Fruit fly (Drosophila melanogaster) whole organism, embryonic: Measurements from ENCODE around the gene CG31867.
A peak's percentile ranks its signal among the peaks of the same experiment; 100 is the strongest.

ENCODE experiments used
- Atf6 ChIP-seq: fragments of 200-800 bp; sonication (Bioruptor generic); IDR thresholded peaks from 2 replicates; pipeline ENCODE4 v1.3.6; 2022; ENCODE audit warnings: missing biosample characterization, missing genetic modification characterization
- CG10431 ChIP-seq: fragments of 200-800 bp; sonication (Bioruptor generic); optimal IDR thresholded peaks from 3 replicates; lab custom pipeline; 2018; ENCODE audit warnings: missing biosample characterization, mild to moderate bottlenecking, missing genetic modification characterization
- CG10979 ChIP-seq: fragments of 200-800 bp; sonication (Bioruptor generic); optimal IDR thresholded peaks from 2 replicates; lab custom pipeline; 2018; ENCODE audit warnings: missing biosample characterization, mild to moderate bottlenecking, missing genetic modification characterization, moderate library complexity
- CG12071 ChIP-seq: fragments of 200-800 bp; sonication (Bioruptor generic); optimal IDR thresholded peaks from 3 replicates; lab custom pipeline; 2018; ENCODE audit warnings: missing biosample characterization, mild to moderate bottlenecking, missing genetic modification characterization
- CG12155 ChIP-seq: fragments of 200-800 bp; sonication (Bioruptor generic); optimal IDR thresholded peaks from 3 replicates; lab custom pipeline; 2016; ENCODE audit warnings: missing biosample characterization, missing genetic modification characterization
- CG12391 ChIP-seq: fragments of 200-800 bp; sonication (Bioruptor generic); optimal IDR thresholded peaks from 3 replicates; lab custom pipeline; 2018; ENCODE audit warnings: missing biosample characterization, mild to moderate bottlenecking, missing genetic modification characterization, moderate library complexity
- CG15269 ChIP-seq: fragments of 200-800 bp; sonication (Bioruptor generic); optimal IDR thresholded peaks from 2 replicates; lab custom pipeline; 2018; ENCODE audit warnings: missing biosample characterization, mild to moderate bottlenecking, missing genetic modification characterization, moderate library complexity
- CG2889 ChIP-seq: fragments of 200-800 bp; sonication (Bioruptor generic); IDR thresholded peaks from 3 replicates; pipeline ENCODE4 v1.3.6; 2022; ENCODE audit warnings: missing biosample characterization, missing genetic modification characterization
- CG7372 ChIP-seq: fragments of 200-800 bp; sonication (Bioruptor generic); IDR thresholded peaks from 2 replicates; pipeline ENCODE4 v1.3.6; 2022; ENCODE audit warnings: missing biosample characterization, missing genetic modification characterization
- CG8388 ChIP-seq: fragments of 200-800 bp; sonication (Bioruptor generic); optimal IDR thresholded peaks from 2 replicates; lab custom pipeline; 2019; ENCODE audit warnings: missing biosample characterization, mild to moderate bottlenecking, missing genetic modification characterization, moderate library complexity
- CHES-1-like ChIP-seq: fragments of 200-800 bp; sonication (Bioruptor generic); optimal IDR thresholded peaks from 2 replicates; lab custom pipeline; 2016; ENCODE audit warnings: missing biosample characterization, missing genetic modification characterization
- Camta ChIP-seq: fragments of 200-800 bp; sonication (Bioruptor generic); optimal IDR thresholded peaks from 2 replicates; lab custom pipeline; 2016; ENCODE audit warnings: missing biosample characterization, missing genetic modification characterization
- CoRest ChIP-seq: fragments of 200-800 bp; sonication (Bioruptor generic); optimal IDR thresholded peaks from 3 replicates; lab custom pipeline; 2018; ENCODE audit warnings: missing biosample characterization, mild to moderate bottlenecking, missing genetic modification characterization, moderate library complexity
- Deaf1 ChIP-seq: fragments of 200-800 bp; optimal IDR thresholded peaks from 3 replicates; lab custom pipeline; 2019; ENCODE audit warnings: missing biosample characterization, mild to moderate bottlenecking, missing genetic modification characterization, moderate library complexity
- Dll ChIP-seq: fragments of 200-800 bp; sonication (Bioruptor generic); IDR thresholded peaks from 4 replicates; pipeline ENCODE4 v1.3.6; 2022; ENCODE audit warnings: missing biosample characterization, missing genetic modification characterization; ENCODE audit not compliant: partially characterized antibody
- H15 ChIP-seq: fragments of 200-800 bp; sonication (Bioruptor generic); IDR thresholded peaks from 3 replicates; pipeline ENCODE4 v1.3.6; 2022; ENCODE audit warnings: missing biosample characterization, missing genetic modification characterization
- Hr78 ChIP-seq, 2 experiments: fragments of 200-800 bp in 1 of 2; fragments of >200 bp in 1 of 2; sonication (Bioruptor generic) in 1 of 2; optimal IDR thresholded peaks; 2 replicates each; lab custom pipeline; 2017 to 2019; ENCODE audit warnings: missing biosample characterization in 2 of 2, missing genetic modification characterization in 2 of 2, mild to moderate bottlenecking in 1 of 2, moderate library complexity in 1 of 2
- Kr ChIP-seq: fragments of 200-800 bp; sonication (Bioruptor generic); optimal IDR thresholded peaks from 2 replicates; lab custom pipeline; 2017; ENCODE audit warnings: missing biosample characterization, mild to moderate bottlenecking, missing genetic modification characterization
- Lim3 ChIP-seq: fragments of 200-800 bp; sonication (Bioruptor generic); IDR thresholded peaks from 2 replicates; pipeline ENCODE4 v1.3.6; 2022; ENCODE audit warnings: missing biosample characterization, missing genetic modification characterization
- Lpt ChIP-seq: fragments of >200 bp; optimal IDR thresholded peaks from 2 replicates; lab custom pipeline; 2018; ENCODE audit warnings: missing biosample characterization, missing genetic modification characterization
- MBD-R2 ChIP-seq: fragments of 200-800 bp; sonication (Bioruptor generic); IDR thresholded peaks from 2 replicates; pipeline ENCODE4 v1.3.6; 2022; ENCODE audit warnings: missing biosample characterization, missing genetic modification characterization
- Med ChIP-seq: fragments of 200-800 bp; sonication (Bioruptor generic); peaks from one replicate; lab custom pipeline; 2016; ENCODE audit warnings: missing biosample characterization, missing genetic modification characterization, mild to moderate bottlenecking, inconsistent platforms, moderate library complexity
- Mes4 ChIP-seq: fragments of 200-800 bp; sonication (Bioruptor generic); optimal IDR thresholded peaks from 2 replicates; lab custom pipeline; 2016; ENCODE audit warnings: missing biosample characterization, missing genetic modification characterization
- Opbp ChIP-seq: fragments of 200-800 bp; sonication (Bioruptor generic); IDR thresholded peaks from 3 replicates; pipeline ENCODE4 v1.3.6; 2022; ENCODE audit warnings: missing biosample characterization, missing genetic modification characterization; ENCODE audit not compliant: partially characterized antibody
- Sox100B ChIP-seq: fragments of 200-800 bp; sonication (Bioruptor generic); optimal IDR thresholded peaks from 3 replicates; lab custom pipeline; 2018; ENCODE audit warnings: missing biosample characterization, mild to moderate bottlenecking, missing genetic modification characterization
- ac ChIP-seq: fragments of 200-800 bp; sonication (Bioruptor generic); optimal IDR thresholded peaks from 3 replicates; lab custom pipeline; 2017; ENCODE audit warnings: missing biosample characterization, mild to moderate bottlenecking, missing genetic modification characterization
- amos ChIP-seq: fragments of 200-800 bp; sonication (Bioruptor generic); IDR thresholded peaks from 2 replicates; pipeline ENCODE4 v1.3.6; 2022; ENCODE audit warnings: missing biosample characterization, missing genetic modification characterization; ENCODE audit not compliant: partially characterized antibody
- bab2 ChIP-seq: fragments of 200-800 bp; sonication (Bioruptor generic); optimal IDR thresholded peaks from 2 replicates; lab custom pipeline; 2016; ENCODE audit warnings: missing biosample characterization, missing genetic modification characterization
- cg ChIP-seq: fragments of 200-800 bp; sonication (Bioruptor generic); optimal IDR thresholded peaks from 3 replicates; lab custom pipeline; 2019; ENCODE audit warnings: missing biosample characterization, mild to moderate bottlenecking, missing genetic modification characterization, moderate library complexity
- chif ChIP-seq, 2 experiments: fragments of 200-800 bp; sonication (Bioruptor generic); optimal IDR thresholded peaks; 3 replicates each; lab custom pipeline; 2016; ENCODE audit warnings: missing biosample characterization in 2 of 2, missing genetic modification characterization in 2 of 2
- crol ChIP-seq: fragments of 200-800 bp; sonication (Bioruptor generic); IDR thresholded peaks from 2 replicates; pipeline ENCODE4 v1.3.6; 2022; ENCODE audit warnings: missing biosample characterization, missing genetic modification characterization
- dati ChIP-seq: fragments of 200-800 bp; sonication (Bioruptor generic); IDR thresholded peaks from 2 replicates; pipeline ENCODE4 v1.3.6; 2022; ENCODE audit warnings: missing biosample characterization, missing genetic modification characterization
- dmrt11E ChIP-seq: fragments of 200-800 bp; sonication (Bioruptor generic); optimal IDR thresholded peaks from 3 replicates; lab custom pipeline; 2018; ENCODE audit warnings: missing biosample characterization, mild to moderate bottlenecking, missing genetic modification characterization, moderate library complexity
- ewg ChIP-seq: fragments of 200-800 bp; sonication (Bioruptor generic); optimal IDR thresholded peaks from 3 replicates; lab custom pipeline; 2017; ENCODE audit warnings: mild to moderate bottlenecking, missing biosample characterization, missing genetic modification reagents, missing genetic modification characterization
- fd3F ChIP-seq: fragments of 200-800 bp; sonication (Bioruptor generic); optimal IDR thresholded peaks from 2 replicates; lab custom pipeline; 2018; ENCODE audit warnings: missing biosample characterization, mild to moderate bottlenecking, missing genetic modification characterization, moderate library complexity
- grau ChIP-seq: fragments of 200-800 bp; optimal IDR thresholded peaks from 3 replicates; lab custom pipeline; 2019; ENCODE audit warnings: missing biosample characterization, mild to moderate bottlenecking, missing genetic modification characterization, moderate library complexity
- grn ChIP-seq: fragments of 200-800 bp; sonication (Bioruptor generic); optimal IDR thresholded peaks from 3 replicates; lab custom pipeline; 2017; ENCODE audit warnings: missing biosample characterization, missing genetic modification characterization
- ham ChIP-seq: fragments of 200-800 bp; sonication (Bioruptor generic); IDR thresholded peaks from 2 replicates; pipeline ENCODE4 v1.3.6; 2022; ENCODE audit warnings: missing biosample characterization, missing genetic modification characterization
- her ChIP-seq: fragments of 200-800 bp; sonication (Bioruptor generic); optimal IDR thresholded peaks from 2 replicates; lab custom pipeline; 2016; ENCODE audit warnings: missing biosample characterization, missing genetic modification characterization
- hkb ChIP-seq, 2 experiments: fragments of 200-800 bp in 1 of 2; fragments of >200 bp in 1 of 2; sonication (Bioruptor generic) in 1 of 2; IDR thresholded peaks in 1 of 2; optimal IDR thresholded peaks in 1 of 2; 2 replicates each; pipeline versions ENCODE4 v1.3.6 to Lab custom; 2017 to 2022; ENCODE audit warnings: missing biosample characterization in 1 of 2, missing genetic modification characterization in 1 of 2
- knrl ChIP-seq: fragments of 200-800 bp; sonication (Bioruptor generic); IDR thresholded peaks from 3 replicates; pipeline ENCODE4 v1.3.6; 2022; ENCODE audit warnings: missing biosample characterization, missing genetic modification characterization; ENCODE audit not compliant: partially characterized antibody
- nerfin-1 ChIP-seq: fragments of 200-800 bp; sonication (Bioruptor generic); optimal IDR thresholded peaks from 3 replicates; lab custom pipeline; 2019; ENCODE audit warnings: missing biosample characterization, mild to moderate bottlenecking, missing genetic modification characterization, moderate library complexity
- pho ChIP-seq: fragments of 200-800 bp; sonication (Bioruptor generic); optimal IDR thresholded peaks from 2 replicates; lab custom pipeline; 2016; ENCODE audit warnings: missing biosample characterization, missing genetic modification characterization
- row ChIP-seq: fragments of 200-800 bp; sonication (Bioruptor generic); IDR thresholded peaks from 3 replicates; pipeline ENCODE4 v1.3.6; 2022; ENCODE audit warnings: missing biosample characterization, missing genetic modification characterization
- sens ChIP-seq: fragments of 200-800 bp; sonication (Bioruptor generic); peaks from one replicate; lab custom pipeline; 2016; ENCODE audit warnings: missing biosample characterization, missing genetic modification characterization
- sr ChIP-seq: fragments of 200-800 bp; sonication (Bioruptor generic); IDR thresholded peaks from 3 replicates; pipeline ENCODE4 v1.3.6; 2022; ENCODE audit warnings: missing biosample characterization, missing genetic modification characterization
- tll ChIP-seq, 2 experiments: fragments of 200-800 bp in 1 of 2; fragments of >200 bp in 1 of 2; sonication (Bioruptor generic) in 1 of 2; optimal IDR thresholded peaks; 2 replicates each; lab custom pipeline; 2017 to 2019; ENCODE audit warnings: missing biosample characterization in 2 of 2, missing genetic modification characterization in 2 of 2, mild to moderate bottlenecking in 1 of 2, moderate library complexity in 1 of 2
- twi ChIP-seq: fragments of 200-800 bp; optimal IDR thresholded peaks from 2 replicates; lab custom pipeline; 2019; ENCODE audit warnings: missing biosample characterization, mild to moderate bottlenecking, missing genetic modification characterization, moderate library complexity
- wek ChIP-seq: fragments of 200-800 bp; sonication (Bioruptor generic); optimal IDR thresholded peaks from 3 replicates; lab custom pipeline; 2018; ENCODE audit warnings: missing biosample characterization, mild to moderate bottlenecking, missing genetic modification characterization, moderate library complexity
- zfh2 ChIP-seq: fragments of 200-800 bp; sonication (Bioruptor generic); optimal IDR thresholded peaks from 2 replicates; lab custom pipeline; 2016; ENCODE audit warnings: missing biosample characterization, missing genetic modification characterization

Gene CG31867

dm6 chr2L:11167997-11168396 is 22.8 kb upstream of the CG31867 start (continued):
- TF ChIP-seq fd3F (GFP tag; lab: Kevin White, UChicago) (no peak), Mes4 (no peak), CG10431 (no peak), pho (GFP tag; lab: Kevin White, UChicago) (no peak), sens (GFP tag; lab: Kevin White, UChicago) (peak; percentile 50), ac (GFP tag; lab: Kevin White, UChicago) (no peak), CG7372 (no peak), cg (peak; percentile 69), sr (GFP tag; lab: Robert Waterston, UW) (peak; percentile 61; the same call in 2 of the 3 replicates), Dll (GFP tag; lab: Robert Waterston, UW) (no peak), tll (GFP tag; optimal IDR thresholded peaks at IDR 0.05; lab: Kevin White, UChicago) (no peak), CG2889 (no peak), MBD-R2 (peak; percentile 70), twi (tag; lab: Kevin White, UChicago) (no peak), Kr (GFP tag; lab: Kevin White, UChicago) (no peak), nerfin-1 (tag; lab: Kevin White, UChicago) (peak; percentile 96), dati (no peak), grau (no peak), Sox100B (no peak), ham (GFP tag; lab: Robert Waterston, UW) (no peak), CG10979 (tag; lab: Kevin White, UChicago) (no peak), Hr78 (GFP tag; optimal IDR thresholded peaks at IDR 0.05; lab: Kevin White, UChicago) (no peak), row (GFP tag; lab: Robert Waterston, UW) (peak; percentile 72; the same call in 2 of the 3 replicates), Med (GFP tag; lab: Kevin White, UChicago) (peak; percentile 52), grn (no peak), dmrt11E (tag; lab: Kevin White, UChicago) (no peak), Lpt (GFP tag; lab: Kevin White, UChicago) (no peak), Opbp (GFP tag; lab: Robert Waterston, UW) (peak; percentile 20; the same call in 1 of the 3 replicates), her (GFP tag; lab: Kevin White, UChicago) (no peak), CG8388 (GFP tag; lab: Kevin White, UChicago) (no peak), crol (peak; percentile 82), Camta (GFP tag; lab: Kevin White, UChicago) (no peak), Lim3 (no peak), CoRest (tag; lab: Kevin White, UChicago) (no peak), H15 (GFP tag; lab: Robert Waterston, UW) (no peak), CG12071 (peak; percentile 10), hkb (optimal IDR thresholded peaks at IDR 0.05; lab: Kevin White, UChicago) (no peak), hkb (GFP tag; IDR thresholded peaks at IDR 0.05; lab: Robert Waterston, UW) (no peak), wek (GFP tag; lab: Kevin White, UChicago) (no peak), ewg (GFP tag; lab: Kevin White, UChicago) (peak; percentile 22), knrl (GFP tag; lab: Robert Waterston, UW) (0 out of 3 replicates have a peak, but pooled peaks have one; percentile 31), CG12391 (tag; lab: Kevin White, UChicago) (no peak), Atf6 (GFP tag; lab: Robert Waterston, UW) (0 out of 2 replicates have a peak, but pooled peaks have one; percentile 24), zfh2 (no peak), CG12155 (GFP tag; lab: Kevin White, UChicago) (no peak), CG15269 (tag; lab: Kevin White, UChicago) (no peak), Deaf1 (tag; lab: Kevin White, UChicago) (no peak), chif (GFP tag; optimal IDR thresholded peaks at IDR 0.05; lab: Kevin White, UChicago) (no peak), CHES-1-like (GFP tag; lab: Kevin White, UChicago) (no peak), bab2 (GFP tag; lab: Kevin White, UChicago) (no peak), amos (GFP tag; lab: Robert Waterston, UW) (0 out of 2 replicates have a peak, but pooled peaks have one; percentile 17)
